Worm (Caenorhabditis elegans): ENCODE measurements around the gene stn-2.

DNA sequence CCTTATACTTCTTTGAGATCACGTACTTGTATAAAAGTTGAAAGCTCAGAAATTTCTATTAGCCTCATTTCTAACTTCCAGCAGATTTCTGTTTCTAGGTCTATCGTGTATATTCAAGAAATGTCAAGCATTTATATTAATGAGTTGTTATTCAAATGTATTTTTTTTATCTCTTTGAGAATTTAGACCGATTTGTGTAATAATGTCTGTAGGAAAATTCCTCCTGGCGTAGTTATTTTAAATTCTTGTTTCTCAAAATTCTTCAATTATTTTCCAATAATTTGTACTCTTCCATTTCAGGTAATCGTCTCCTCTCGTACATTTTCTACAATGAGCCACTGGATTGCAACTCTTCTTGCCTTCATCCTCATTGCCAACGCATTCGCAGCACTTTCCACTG, 53.1 kb downstream of the stn-2 start, which contains the start of gene nlp-61:
- TF ChIP-seq T22C8.4 (GFP tag; IDR thresholded peaks at IDR 0.05) = no peak
- no peak for TF ChIP-seq flt-1 (GFP tag; IDR thresholded peaks at IDR 0.05)

All from whole organism, midembryonic.